Worm (Caenorhabditis elegans) whole organism, L4 larva: ENCODE data around the gene hsp-110.

ENCODE experiments used
- F37D6.2 ChIP-seq: sonication (generic microtip); optimal IDR thresholded peaks from 2 replicates; lab custom pipeline; 2016; ENCODE audit warnings: mild to moderate bottlenecking, missing genetic modification characterization, missing compliant biosample characterization
- T20F7.1 ChIP-seq: fragments of 200-800 bp; sonication (Bioruptor generic); optimal IDR thresholded peaks from 2 replicates; lab custom pipeline; 2018; ENCODE audit warnings: mild to moderate bottlenecking, missing genetic modification characterization, missing compliant biosample characterization
- Y105C5A.15 ChIP-seq: fragments of 200-800 bp; sonication (Bioruptor generic); IDR thresholded peaks from 2 replicates; pipeline ENCODE4 v1.3.6; 2022; ENCODE audit warnings: missing genetic modification characterization, missing compliant biosample characterization
- Y5F2A.4 ChIP-seq: fragments of 200-800 bp; sonication (Bioruptor generic); optimal IDR thresholded peaks from 2 replicates; lab custom pipeline; 2018; ENCODE audit warnings: mild to moderate bottlenecking, missing genetic modification characterization, missing compliant biosample characterization
- ZK337.2 ChIP-seq: fragments of 200-800 bp; sonication (Bioruptor generic); IDR thresholded peaks from 2 replicates; pipeline ENCODE4 v1.3.6; 2022; ENCODE audit warnings: missing genetic modification reagents, missing genetic modification characterization, missing compliant biosample characterization
- aha-1 ChIP-seq: fragments of 150-350 bp; peaks from one replicate; lab custom pipeline; 2014; ENCODE audit warnings: missing biosample characterization, missing genetic modification characterization
- ama-1 ChIP-seq: fragments of 150-350 bp; optimal IDR thresholded peaks from 2 replicates; lab custom pipeline; 2014; ENCODE audit warnings: inconsistent platforms, mixed read lengths
- cey-2 ChIP-seq: sonication (generic microtip); optimal IDR thresholded peaks from 3 replicates; lab custom pipeline; 2017; ENCODE audit warnings: missing genetic modification characterization, mild to moderate bottlenecking, missing compliant biosample characterization, antibody characterized with exemption, borderline replicate concordance; ENCODE audit not compliant: insufficient read depth
- daf-16 ChIP-seq, 3 experiments: sonication (generic microtip); optimal IDR thresholded peaks; 2 replicates each; lab custom pipeline; 2016 to 2017; ENCODE audit warnings: missing genetic modification characterization in 3 of 3, missing genetic modification reagents in 3 of 3, mild to moderate bottlenecking in 2 of 3, missing compliant biosample characterization in 2 of 3, missing biosample characterization in 1 of 3, moderate library complexity in 1 of 3
- daf-19 ChIP-seq: fragments of 200-800 bp; sonication (Bioruptor generic); conservative IDR thresholded peaks from 2 replicates; pipeline ENCODE4 v1.3.6; 2022; ENCODE audit warnings: missing genetic modification characterization, missing compliant biosample characterization
- daf-8 ChIP-seq: fragments of 200-800 bp; sonication (Bioruptor generic); IDR thresholded peaks from 2 replicates; pipeline ENCODE4 v1.3.6; 2022; ENCODE audit warnings: missing genetic modification characterization, missing compliant biosample characterization
- dmd-8 ChIP-seq: fragments of 200-800 bp; sonication (Bioruptor generic); IDR thresholded peaks from 2 replicates; pipeline ENCODE4 v1.3.6; 2022; ENCODE audit warnings: missing genetic modification characterization, missing compliant biosample characterization
- duxl-1 ChIP-seq: sonication (generic microtip); optimal IDR thresholded peaks from 2 replicates; lab custom pipeline; 2016; ENCODE audit warnings: mild to moderate bottlenecking, missing genetic modification characterization, moderate library complexity, missing compliant biosample characterization; ENCODE audit not compliant: poor library complexity
- dve-1 ChIP-seq: sonication (generic microtip); optimal IDR thresholded peaks from 2 replicates; lab custom pipeline; 2017; ENCODE audit warnings: antibody characterized with exemption, mild to moderate bottlenecking, missing genetic modification characterization, missing compliant biosample characterization; ENCODE audit not compliant: insufficient read depth
- gei-8 ChIP-seq: fragments of 200-800 bp; sonication (Bioruptor generic); optimal IDR thresholded peaks from 2 replicates; lab custom pipeline; 2018; ENCODE audit warnings: mild to moderate bottlenecking, missing genetic modification characterization, missing compliant biosample characterization
- hlh-30 ChIP-seq: sonication (generic microtip); optimal IDR thresholded peaks from 2 replicates; lab custom pipeline; 2017; ENCODE audit warnings: antibody characterized with exemption, mild to moderate bottlenecking, missing genetic modification characterization, missing compliant biosample characterization; ENCODE audit not compliant: insufficient read depth
- hmg-1.1 ChIP-seq: fragments of 200-800 bp; sonication (Bioruptor generic); IDR thresholded peaks from 2 replicates; pipeline ENCODE4 v1.3.6; 2022; ENCODE audit warnings: missing genetic modification reagents, missing genetic modification characterization, missing compliant biosample characterization
- lin-1 ChIP-seq: fragments of 200-800 bp; sonication (Bioruptor generic); IDR thresholded peaks from 2 replicates; pipeline ENCODE4 v1.3.6; 2022; ENCODE audit warnings: missing genetic modification reagents, missing genetic modification characterization, missing compliant biosample characterization
- lin-13 ChIP-seq: fragments of 150-350 bp; optimal IDR thresholded peaks from 2 replicates; lab custom pipeline; 2014; ENCODE audit warnings: missing biosample characterization, missing genetic modification reagents, missing genetic modification characterization
- lin-38 ChIP-seq: fragments of 200-800 bp; sonication (Bioruptor generic); IDR thresholded peaks from 2 replicates; pipeline ENCODE4 v1.3.6; 2022; ENCODE audit warnings: missing genetic modification reagents, missing genetic modification characterization, missing compliant biosample characterization
- lir-3 ChIP-seq: sonication (generic microtip); optimal IDR thresholded peaks from 2 replicates; lab custom pipeline; 2016; ENCODE audit warnings: mild to moderate bottlenecking, missing genetic modification characterization, missing compliant biosample characterization
- lsy-2 ChIP-seq, 2 experiments: fragments of 150-350 bp in 1 of 2; sonication (generic microtip) in 1 of 2; optimal IDR thresholded peaks; 2 replicates each; lab custom pipeline; 2014 to 2017; ENCODE audit warnings: missing biosample characterization in 2 of 2, missing genetic modification characterization in 2 of 2
- madf-5 ChIP-seq, 2 experiments: fragments of 200-800 bp; sonication (Bioruptor generic); IDR thresholded peaks; 2 replicates each; pipeline ENCODE4 v1.3.6; 2022; ENCODE audit warnings: missing compliant biosample characterization in 2 of 2, missing genetic modification characterization in 2 of 2
- mdt-29 ChIP-seq: fragments of 200-800 bp; sonication (Bioruptor generic); IDR thresholded peaks from 2 replicates; pipeline ENCODE4 v1.3.6; 2022; ENCODE audit warnings: missing genetic modification reagents, missing genetic modification characterization, missing compliant biosample characterization
- mep-1 ChIP-seq: fragments of 150-350 bp; sonication (generic microtip); optimal IDR thresholded peaks from 3 replicates; lab custom pipeline; 2014; ENCODE audit warnings: missing biosample characterization, missing genetic modification characterization
- mes-2 ChIP-seq: sonication (generic microtip); optimal IDR thresholded peaks from 2 replicates; lab custom pipeline; 2016; ENCODE audit warnings: missing genotype, mild to moderate bottlenecking, missing genetic modification characterization, missing compliant biosample characterization; ENCODE audit not compliant: poor library complexity, severe bottlenecking
- nhr-10 ChIP-seq: fragments of 150-350 bp; optimal IDR thresholded peaks from 2 replicates; lab custom pipeline; 2014; ENCODE audit warnings: missing biosample characterization, missing genetic modification characterization
- nhr-102 ChIP-seq: sonication (generic microtip); optimal IDR thresholded peaks from 2 replicates; lab custom pipeline; 2016; ENCODE audit warnings: mild to moderate bottlenecking, missing genetic modification characterization, moderate library complexity, missing compliant biosample characterization
- nhr-111 ChIP-seq: fragments of 200-800 bp; sonication (Bioruptor generic); optimal IDR thresholded peaks from 2 replicates; lab custom pipeline; 2018; ENCODE audit warnings: mild to moderate bottlenecking, missing genetic modification characterization, missing compliant biosample characterization
- nhr-76 ChIP-seq: fragments of 150-350 bp; optimal IDR thresholded peaks from 2 replicates; lab custom pipeline; 2014; ENCODE audit warnings: missing biosample characterization, missing genetic modification characterization
- pha-4 ChIP-seq, 2 experiments: fragments of 150-350 bp in 1 of 2; fragments of 200-800 bp in 1 of 2; sonication (Bioruptor generic) in 1 of 2; IDR thresholded peaks in 1 of 2; optimal IDR thresholded peaks in 1 of 2; 2 replicates each; pipeline versions ENCODE4 v1.3.6 to Lab custom; 2014 to 2022; ENCODE audit warnings: missing genetic modification characterization in 2 of 2, missing genetic modification reagents in 2 of 2, missing biosample characterization in 1 of 2, missing compliant biosample characterization in 1 of 2
- rbr-2 ChIP-seq: sonication (generic microtip); optimal IDR thresholded peaks from 2 replicates; lab custom pipeline; 2016; ENCODE audit warnings: missing genotype, missing genetic modification characterization, missing compliant biosample characterization
- skn-1 ChIP-seq: fragments of 150-350 bp; optimal IDR thresholded peaks from 2 replicates; lab custom pipeline; 2014; ENCODE audit warnings: missing biosample characterization, missing genetic modification characterization
- tag-97 ChIP-seq: fragments of 200-800 bp; sonication (Bioruptor generic); IDR thresholded peaks from 2 replicates; pipeline ENCODE4 v1.3.6; 2022; ENCODE audit warnings: missing genetic modification characterization, missing compliant biosample characterization
- unc-62 ChIP-seq, 3 experiments: fragments of 150-350 bp in 1 of 3; sonication (generic microtip); optimal IDR thresholded peaks in 2 of 3; peaks in 1 of 3; 1 replicate in 1 of 3; 2 replicates in 2 of 3; lab custom pipeline; 2014 to 2017; ENCODE audit warnings: missing biosample characterization in 3 of 3, missing genetic modification characterization in 3 of 3, missing genetic modification reagents in 3 of 3, missing genotype in 1 of 3
- zfp-3 ChIP-seq: fragments of 200-800 bp; sonication (Bioruptor generic); conservative IDR thresholded peaks from 2 replicates; pipeline ENCODE4 v1.3.6; 2022; ENCODE audit warnings: missing genetic modification reagents, missing genetic modification characterization, missing compliant biosample characterization
- zip-11 ChIP-seq: fragments of 200-800 bp; sonication (Bioruptor generic); IDR thresholded peaks from 2 replicates; pipeline ENCODE4 v1.3.6; 2022; ENCODE audit warnings: missing genetic modification characterization, missing compliant biosample characterization

hsp-110 gene

DNA sequence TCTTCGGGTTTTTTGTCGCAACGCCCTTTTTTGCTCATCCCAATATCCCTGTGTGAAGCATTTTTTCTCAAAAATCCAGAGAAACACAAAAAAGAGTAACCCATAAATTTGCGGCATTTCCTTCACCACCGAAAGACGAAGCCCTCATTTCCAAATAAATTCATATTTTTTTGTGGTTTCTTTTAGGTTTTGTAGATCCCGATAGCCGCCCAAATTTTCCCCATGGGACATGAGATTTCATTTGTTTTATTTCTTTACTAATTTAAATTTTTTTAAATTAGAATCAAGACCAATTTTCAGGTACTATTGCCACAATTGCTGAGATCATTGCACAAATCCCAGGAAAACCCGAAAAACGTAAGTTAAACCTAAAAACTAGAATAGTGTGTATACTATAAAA is 20.0 kb upstream of the hsp-110 start, which contains the start of gene mig-39:
Gene mig-39 (plus strand): TSS at position 301 of the 400 bp plus-strand sequence.
- TF ChIP-seq ZK337.2 (GFP tag; lab: Robert Waterston, UW) = no peak
- TF ChIP-seq nhr-10 (tag; lab: Kevin White, UChicago) = no peak
- no peak for TF ChIP-seq Y105C5A.15 (GFP tag; lab: Robert Waterston, UW)
- no peak for TF ChIP-seq dve-1 (tag; lab: Kevin White, UChicago)
- TF ChIP-seq madf-5 (GFP tag; IDR thresholded peaks at IDR 0.05; lab: Robert Waterston, UW) = no peak
- TF ChIP-seq nhr-76 = no peak
- TF ChIP-seq daf-8 = no peak
- no peak for TF ChIP-seq skn-1 (tag; lab: Kevin White, UChicago)
- no peak for TF ChIP-seq tag-97 (GFP tag; lab: Robert Waterston, UW)
- TF ChIP-seq cey-2 (tag; lab: Kevin White, UChicago) = no peak

DNA sequence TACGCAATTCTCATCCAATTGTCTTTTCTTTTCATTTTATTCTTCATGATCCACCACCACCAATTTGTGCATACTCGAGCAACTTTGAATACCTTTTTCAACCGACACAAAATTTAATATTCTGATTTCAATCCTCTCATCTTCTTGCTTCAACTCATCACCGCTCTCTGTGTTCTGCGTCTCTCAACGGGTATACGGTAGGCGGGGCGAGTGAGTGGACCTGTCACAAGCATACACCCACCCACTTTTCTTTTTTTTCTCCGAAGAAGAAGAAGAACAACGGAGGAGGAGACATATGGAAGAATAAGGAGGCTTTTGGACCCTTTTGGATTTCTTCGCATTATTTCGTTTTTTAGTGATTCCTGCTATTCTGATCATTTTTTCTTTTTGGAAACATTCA is 14.7 kb upstream of the hsp-110 start:
- TF ChIP-seq hmg-1.1 (GFP tag; lab: Robert Waterston, UW) (no peak), lsy-2 (tag; optimal IDR thresholded peaks at IDR 0.05; lab: Kevin White, UChicago) (peak in 1 of 2 experiments; percentile 77)
- TF ChIP-seq, all 104 proteins: peak for 1

DNA sequence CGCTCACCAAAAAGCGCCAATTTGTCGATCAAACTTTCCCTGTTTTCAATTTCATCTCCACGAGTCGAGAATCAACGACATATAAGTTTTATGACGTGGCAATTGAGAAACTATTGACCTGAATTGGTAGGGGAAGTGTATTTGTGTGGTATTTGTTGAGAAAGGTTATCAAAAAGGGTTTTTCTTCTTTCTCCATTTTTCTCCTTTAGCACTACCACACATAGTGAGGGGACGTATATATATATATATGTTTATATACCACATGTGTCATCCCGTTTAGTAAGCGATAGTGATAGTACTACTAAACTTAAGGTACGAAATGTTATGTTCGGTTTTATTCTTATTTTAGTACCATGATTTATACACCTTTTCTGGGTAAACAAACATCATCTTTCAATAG is 10.9 kb upstream of the hsp-110 start:
- TF ChIP-seq lin-13 = no peak
- no peak for TF ChIP-seq lir-3
- TF ChIP-seq rbr-2 (tag; lab: Kevin White, UChicago) = no peak
- no peak for TF ChIP-seq zip-11 (GFP tag; lab: Robert Waterston, UW)
- no peak for TF ChIP-seq daf-19 (GFP tag; lab: Robert Waterston, UW)
- TF ChIP-seq aha-1 = peak; percentile 69

DNA sequence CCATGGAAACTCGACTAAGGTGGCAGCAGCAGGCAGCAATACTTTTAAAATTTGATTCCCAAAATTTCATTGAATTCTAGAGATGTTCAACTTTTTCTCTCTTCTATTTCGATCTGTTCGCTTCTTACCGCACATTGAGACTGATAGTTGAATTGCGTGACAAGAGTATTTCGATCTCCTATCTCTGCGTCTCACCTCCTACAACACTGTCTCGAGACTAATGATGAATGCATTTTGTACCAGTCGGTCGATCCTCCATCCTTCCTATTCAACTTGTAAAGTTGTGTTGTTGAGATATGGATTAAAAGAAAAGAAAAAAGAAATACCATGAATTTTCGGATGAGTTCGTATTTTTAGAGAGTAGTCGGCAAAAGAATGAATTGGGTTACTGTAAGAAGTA is 4.5 kb upstream of the hsp-110 start:
- no peak for TF ChIP-seq hmg-1.1 (GFP tag; lab: Robert Waterston, UW)
- TF ChIP-seq lin-1 (GFP tag; lab: Robert Waterston, UW) = no peak
- no peak for TF ChIP-seq lin-38 (GFP tag; lab: Robert Waterston, UW)
- no peak for TF ChIP-seq lsy-2 (tag; optimal IDR thresholded peaks at IDR 0.05; lab: Kevin White, UChicago)
- no peak for TF ChIP-seq ama-1 (lab: Kevin White, UChicago)

DNA sequence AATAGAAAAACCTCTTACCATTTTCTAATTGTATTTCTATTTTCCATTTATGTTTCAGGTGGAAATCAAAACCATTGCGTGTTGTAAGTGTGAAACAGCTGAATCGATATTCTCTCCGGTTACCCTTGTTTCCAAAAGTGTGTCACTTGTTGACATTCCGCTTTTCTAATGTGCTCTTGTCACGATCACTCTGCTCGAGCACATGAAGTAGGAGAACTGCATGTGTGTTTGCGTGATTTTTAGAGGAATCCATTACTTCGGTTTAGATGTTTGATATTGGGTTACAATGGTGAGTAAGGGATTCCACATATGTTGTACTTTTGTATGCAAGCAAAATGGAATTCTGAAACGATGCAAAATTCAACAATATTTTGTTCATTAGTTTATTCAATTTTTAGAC is 3.8 kb upstream of the hsp-110 start:
- TF ChIP-seq duxl-1 (tag; lab: Kevin White, UChicago) (peak; percentile 27), daf-16 (GFP tag; optimal IDR thresholded peaks at IDR 0.05; lab: Kevin White, UChicago) (no peak), daf-16 (tag; optimal IDR thresholded peaks at IDR 0.05; lab: Kevin White, UChicago) (peak; percentile 54), Y5F2A.4 (GFP tag; lab: Kevin White, UChicago) (no peak), lin-38 (GFP tag; lab: Robert Waterston, UW) (peak; percentile 42; the same call in 1 of the 2 replicates), F37D6.2 (no peak), hlh-30 (tag; lab: Kevin White, UChicago) (peak; percentile 20)

DNA sequence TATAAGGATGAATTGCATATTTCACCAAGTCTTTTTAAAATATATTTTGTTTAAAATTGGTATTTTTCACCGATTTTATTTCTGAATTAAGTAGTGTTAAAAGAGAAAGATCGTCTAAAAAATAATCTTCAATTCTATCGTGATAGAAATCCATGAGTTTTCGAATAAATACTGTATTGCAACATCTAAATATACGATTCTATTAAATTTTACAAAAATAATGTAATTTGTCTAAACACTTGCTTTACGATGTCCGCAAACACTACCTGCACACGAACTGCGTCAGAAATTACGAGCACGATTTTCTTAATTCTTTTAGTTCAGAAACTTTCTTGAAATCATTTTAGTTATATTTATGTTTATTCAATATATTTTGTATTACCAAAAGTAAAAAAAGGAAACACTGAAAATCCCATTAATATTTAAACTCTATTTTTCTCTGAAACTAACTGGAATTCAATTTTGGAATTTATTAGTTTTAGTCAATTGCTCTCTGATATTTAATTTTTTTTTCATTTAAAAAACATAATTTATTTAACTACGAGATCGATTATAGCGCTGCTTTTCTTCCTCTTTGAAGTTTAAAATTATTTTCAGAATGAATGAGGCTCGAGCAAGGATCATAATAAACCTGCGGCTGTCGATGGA is 2.6 kb upstream of the hsp-110 start, which contains the start of gene mrpl-32:
Gene mrpl-32 (plus strand): TSS at position 598 of the 648 bp plus-strand sequence.
- TF ChIP-seq daf-16 (GFP tag; optimal IDR thresholded peaks at IDR 0.05; lab: Kevin White, UChicago) (peak; percentile 10 to 41), daf-16 (tag; optimal IDR thresholded peaks at IDR 0.05; lab: Kevin White, UChicago) (peak; percentile 11), mdt-29 (GFP tag; lab: Robert Waterston, UW) (no peak), nhr-111 (GFP tag; lab: Kevin White, UChicago) (peak; percentile 2), Y5F2A.4 (GFP tag; lab: Kevin White, UChicago) (peak; percentile 50), nhr-102 (peak; percentile 35), T20F7.1 (GFP tag; lab: Kevin White, UChicago) (peak; percentile 75), gei-8 (GFP tag; lab: Kevin White, UChicago) (no peak), lsy-2 (tag; optimal IDR thresholded peaks at IDR 0.05; lab: Kevin White, UChicago) (peak in 1 of 2 experiments; percentile 74), zfp-3 (GFP tag; lab: Robert Waterston, UW) (0 out of 2 replicates have a peak, but pooled peaks have one; percentile 23), dmd-8 (no peak), pha-4 (GFP tag; IDR thresholded peaks at IDR 0.05; lab: Robert Waterston, UW) (peak; percentile 30; the same call in 1 of the 2 replicates), pha-4 (tag; optimal IDR thresholded peaks at IDR 0.05; lab: Kevin White, UChicago) (peak; percentile 26), mes-2 (tag; lab: Kevin White, UChicago) (peak; percentile 50), dve-1 (tag; lab: Kevin White, UChicago) (peak; percentile 66), unc-62 (GFP tag; optimal IDR thresholded peaks at IDR 0.05 in 1 of 2; lab: Kevin White, UChicago) (no peak), unc-62 (tag; optimal IDR thresholded peaks at IDR 0.05; lab: Kevin White, UChicago) (no peak), madf-5 (GFP tag; IDR thresholded peaks at IDR 0.05; lab: Robert Waterston, UW) (no peak), ama-1 (lab: Kevin White, UChicago) (peak; percentile 16), mep-1 (tag; lab: Kevin White, UChicago) (peak; percentile 63)
